Fruit fly (Drosophila melanogaster) whole organism, embryonic: ENCODE results near the gene CG6094.
A peak's percentile ranks its signal among the peaks of the same experiment; 100 is the strongest.

Source experiments
- CG10543 ChIP-seq: fragments of 200-800 bp; sonication (Bioruptor generic); optimal IDR thresholded peaks from 3 replicates; lab custom pipeline; 2017; ENCODE audit warnings: missing biosample characterization, mild to moderate bottlenecking, missing genetic modification characterization, moderate library complexity
- CG34376 ChIP-seq: fragments of 200-800 bp; sonication (Bioruptor generic); optimal IDR thresholded peaks from 2 replicates; lab custom pipeline; 2018; ENCODE audit warnings: missing biosample characterization, mild to moderate bottlenecking, missing genetic modification characterization
- CG6813 ChIP-seq: fragments of 200-800 bp; sonication (Bioruptor generic); optimal IDR thresholded peaks from 2 replicates; lab custom pipeline; 2017; ENCODE audit warnings: missing biosample characterization, missing genetic modification characterization, mild to moderate bottlenecking, moderate library complexity, missing genetic modification reagents
- CG6854 ChIP-seq: fragments of 200-800 bp; sonication (Bioruptor generic); optimal IDR thresholded peaks from 3 replicates; lab custom pipeline; 2017; ENCODE audit warnings: missing biosample characterization, mild to moderate bottlenecking, missing genetic modification characterization
- E2f1 ChIP-seq: fragments of 200-800 bp; sonication (Bioruptor generic); IDR thresholded peaks from 2 replicates; pipeline ENCODE4 v1.3.6; 2022; ENCODE audit warnings: missing biosample characterization, missing genetic modification characterization
- Side ChIP-seq: fragments of 200-800 bp; sonication (Bioruptor generic); optimal IDR thresholded peaks from 2 replicates; lab custom pipeline; 2016; ENCODE audit warnings: missing biosample characterization, missing genetic modification characterization
- cad ChIP-seq: fragments of >200 bp; optimal IDR thresholded peaks from 2 replicates; lab custom pipeline; 2017; ENCODE audit warnings: missing biosample characterization, missing genetic modification characterization
- ewg ChIP-seq: fragments of 200-800 bp; sonication (Bioruptor generic); optimal IDR thresholded peaks from 3 replicates; lab custom pipeline; 2017; ENCODE audit warnings: mild to moderate bottlenecking, missing biosample characterization, missing genetic modification reagents, missing genetic modification characterization
- nerfin-1 ChIP-seq: fragments of 200-800 bp; sonication (Bioruptor generic); optimal IDR thresholded peaks from 3 replicates; lab custom pipeline; 2019; ENCODE audit warnings: missing biosample characterization, mild to moderate bottlenecking, missing genetic modification characterization, moderate library complexity
- stwl ChIP-seq: fragments of 200-800 bp; sonication (Bioruptor generic); optimal IDR thresholded peaks from 3 replicates; lab custom pipeline; 2018; ENCODE audit warnings: missing biosample characterization, mild to moderate bottlenecking, missing genetic modification characterization, moderate library complexity

DNA sequence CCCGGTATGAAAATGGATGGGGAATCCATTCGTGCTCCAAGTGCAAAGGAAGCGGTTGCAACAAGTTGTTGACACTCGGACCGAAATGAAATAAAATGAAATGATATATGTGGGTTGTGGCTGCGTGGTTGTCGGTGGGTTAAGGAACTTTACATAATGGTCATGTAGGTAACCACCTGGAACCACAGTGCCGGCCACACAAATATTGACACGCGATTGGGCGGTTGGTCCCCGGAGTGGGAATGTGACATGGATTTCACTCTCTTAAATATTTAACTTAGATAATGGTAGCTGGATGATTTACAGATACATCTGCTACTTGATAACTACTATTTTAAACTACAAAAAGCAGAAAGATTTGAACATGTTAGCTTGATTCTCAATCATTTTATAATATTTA, 2.0 kb upstream of the CG6094 start:
- TF ChIP-seq Side = peak; percentile 21
- peak; percentile 72 for TF ChIP-seq CG6813
- no peak for TF ChIP-seq cad (GFP tag; lab: Kevin White, UChicago)
- TF ChIP-seq CG10543 (GFP tag; lab: Kevin White, UChicago) = no peak
- TF ChIP-seq ewg = no peak
- TF ChIP-seq nerfin-1 (tag; lab: Kevin White, UChicago) = peak; percentile 39
- no peak for TF ChIP-seq E2f1 (GFP tag; lab: Robert Waterston, UW)
- TF ChIP-seq stwl (tag; lab: Kevin White, UChicago) = no peak
- no peak for TF ChIP-seq CG6854 (GFP tag; lab: Kevin White, UChicago)
- TF ChIP-seq CG34376 (GFP tag; lab: Kevin White, UChicago) = no peak
